Worm (Caenorhabditis elegans) whole organism, late embryonic: ENCODE measurements around the gene C05A9.2.
A peak's percentile ranks its signal among the peaks of the same experiment; 100 is the strongest.

ENCODE experiments used
- F13H6.1 ChIP-seq: sonication (generic microtip); optimal IDR thresholded peaks from 2 replicates; lab custom pipeline; 2016; ENCODE audit warnings: missing genetic modification characterization, missing compliant biosample characterization
- K09A11.1 ChIP-seq: sonication (generic microtip); optimal IDR thresholded peaks from 2 replicates; lab custom pipeline; 2017; ENCODE audit warnings: antibody characterized with exemption, mild to moderate bottlenecking, missing genetic modification characterization, missing compliant biosample characterization; ENCODE audit not compliant: insufficient read depth
- Y22D7AL.16 ChIP-seq: sonication (generic microtip); optimal IDR thresholded peaks from 2 replicates; lab custom pipeline; 2016; ENCODE audit warnings: missing genetic modification characterization, missing compliant biosample characterization
- ama-1 ChIP-seq: fragments of 150-350 bp; optimal IDR thresholded peaks from 2 replicates; lab custom pipeline; 2014
- ceh-14 ChIP-seq: sonication (generic microtip); optimal IDR thresholded peaks from 2 replicates; lab custom pipeline; 2016; ENCODE audit warnings: missing genotype, missing genetic modification characterization, missing compliant biosample characterization
- ceh-18 ChIP-seq: sonication (generic microtip); optimal IDR thresholded peaks from 2 replicates; lab custom pipeline; 2016; ENCODE audit warnings: missing genetic modification characterization, missing compliant biosample characterization
- ceh-19 ChIP-seq: fragments of 200-800 bp; sonication (Bioruptor generic); optimal IDR thresholded peaks from 2 replicates; lab custom pipeline; 2018; ENCODE audit warnings: mild to moderate bottlenecking, missing genetic modification characterization, missing compliant biosample characterization
- che-1 ChIP-seq: sonication (generic microtip); optimal IDR thresholded peaks from 2 replicates; lab custom pipeline; 2016; ENCODE audit warnings: mild to moderate bottlenecking, missing genetic modification characterization, missing compliant biosample characterization
- elt-2 ChIP-seq: sonication (generic microtip); optimal IDR thresholded peaks from 2 replicates; lab custom pipeline; 2016; ENCODE audit warnings: missing genetic modification reagents, missing genetic modification characterization, missing compliant biosample characterization
- elt-4 ChIP-seq: sonication (generic microtip); optimal IDR thresholded peaks from 2 replicates; lab custom pipeline; 2016; ENCODE audit warnings: missing genetic modification characterization, missing compliant biosample characterization
- ets-4 ChIP-seq: sonication (generic microtip); optimal IDR thresholded peaks from 2 replicates; lab custom pipeline; 2016; ENCODE audit warnings: missing genetic modification characterization, missing compliant biosample characterization
- eyg-1 ChIP-seq: sonication (generic microtip); optimal IDR thresholded peaks from 2 replicates; lab custom pipeline; 2016; ENCODE audit warnings: missing genotype, missing genetic modification characterization, missing compliant biosample characterization
- fax-1 ChIP-seq: sonication (generic microtip); optimal IDR thresholded peaks from 2 replicates; lab custom pipeline; 2016; ENCODE audit warnings: missing genotype, missing genetic modification characterization, missing compliant biosample characterization
- gmeb-2 ChIP-seq: sonication (generic microtip); optimal IDR thresholded peaks from 2 replicates; lab custom pipeline; 2016; ENCODE audit warnings: missing genetic modification characterization, inconsistent platforms, missing compliant biosample characterization
- hlh-13 ChIP-seq: fragments of 200-800 bp; sonication (Bioruptor generic); optimal IDR thresholded peaks from 2 replicates; lab custom pipeline; 2018; ENCODE audit warnings: mild to moderate bottlenecking, missing genetic modification characterization, missing compliant biosample characterization
- hlh-15 ChIP-seq: sonication (generic microtip); optimal IDR thresholded peaks from 2 replicates; lab custom pipeline; 2016; ENCODE audit warnings: missing genetic modification characterization, missing compliant biosample characterization
- hlh-30 ChIP-seq: sonication (generic microtip); optimal IDR thresholded peaks from 2 replicates; lab custom pipeline; 2017; ENCODE audit warnings: antibody characterized with exemption, missing genetic modification characterization, missing compliant biosample characterization; ENCODE audit not compliant: insufficient read depth
- hlh-6 ChIP-seq: sonication (generic microtip); optimal IDR thresholded peaks from 2 replicates; lab custom pipeline; 2016; ENCODE audit warnings: missing genotype, missing genetic modification characterization, missing compliant biosample characterization
- mec-3 ChIP-seq: sonication (generic microtip); optimal IDR thresholded peaks from 2 replicates; lab custom pipeline; 2016; ENCODE audit warnings: borderline replicate concordance, missing genetic modification characterization, missing compliant biosample characterization
- nhr-11 ChIP-seq: fragments of 150-350 bp; optimal IDR thresholded peaks from 2 replicates; lab custom pipeline; 2014; ENCODE audit warnings: missing biosample characterization, missing genetic modification characterization
- odd-2 ChIP-seq: sonication (generic microtip); optimal IDR thresholded peaks from 2 replicates; lab custom pipeline; 2017; ENCODE audit warnings: antibody characterized with exemption, mild to moderate bottlenecking, missing genetic modification characterization, missing compliant biosample characterization
- pag-3 ChIP-seq: sonication (generic microtip); optimal IDR thresholded peaks from 2 replicates; lab custom pipeline; 2016; ENCODE audit warnings: missing compliant biosample characterization, missing genetic modification characterization, borderline replicate concordance
- pat-9 ChIP-seq: fragments of 200-800 bp; sonication (Bioruptor generic); optimal IDR thresholded peaks from 2 replicates; lab custom pipeline; 2018; ENCODE audit warnings: mild to moderate bottlenecking, missing genetic modification characterization, moderate library complexity, missing compliant biosample characterization
- pax-1 ChIP-seq: fragments of 150-350 bp; optimal IDR thresholded peaks from 2 replicates; lab custom pipeline; 2014; ENCODE audit warnings: missing biosample characterization, missing genetic modification characterization
- pha-2 ChIP-seq: sonication (generic microtip); optimal IDR thresholded peaks from 2 replicates; lab custom pipeline; 2017; ENCODE audit warnings: mild to moderate bottlenecking, missing genetic modification characterization, missing compliant biosample characterization
- pha-4 ChIP-seq: fragments of 150-350 bp; optimal IDR thresholded peaks from 2 replicates; lab custom pipeline; 2018; ENCODE audit warnings: missing biosample characterization, missing genetic modification reagents, missing genetic modification characterization
- pros-1 ChIP-seq: fragments of 150-350 bp; optimal IDR thresholded peaks from 2 replicates; lab custom pipeline; 2014; ENCODE audit warnings: missing biosample characterization, missing genetic modification reagents, missing genetic modification characterization
- ref-2 ChIP-seq: sonication (generic microtip); optimal IDR thresholded peaks from 2 replicates; lab custom pipeline; 2016; ENCODE audit warnings: missing genetic modification characterization, missing compliant biosample characterization
- sdc-2 ChIP-seq: sonication (generic microtip); optimal IDR thresholded peaks from 2 replicates; lab custom pipeline; 2016; ENCODE audit warnings: missing genotype, missing genetic modification characterization, missing compliant biosample characterization
- sox-4 ChIP-seq: sonication (generic microtip); optimal IDR thresholded peaks from 2 replicates; lab custom pipeline; 2017; ENCODE audit warnings: mild to moderate bottlenecking, missing genetic modification characterization, inconsistent platforms, missing compliant biosample characterization
- ttx-3 ChIP-seq: sonication (generic microtip); optimal IDR thresholded peaks from 2 replicates; lab custom pipeline; 2016; ENCODE audit warnings: missing genetic modification reagents, missing genetic modification characterization, missing compliant biosample characterization
- unc-42 ChIP-seq: sonication (generic microtip); optimal IDR thresholded peaks from 2 replicates; lab custom pipeline; 2016; ENCODE audit warnings: missing genotype, missing genetic modification characterization, missing compliant biosample characterization
- zip-5 ChIP-seq: sonication (generic microtip); optimal IDR thresholded peaks from 2 replicates; lab custom pipeline; 2016; ENCODE audit warnings: missing genetic modification characterization, missing compliant biosample characterization

C05A9.2 gene

DNA sequence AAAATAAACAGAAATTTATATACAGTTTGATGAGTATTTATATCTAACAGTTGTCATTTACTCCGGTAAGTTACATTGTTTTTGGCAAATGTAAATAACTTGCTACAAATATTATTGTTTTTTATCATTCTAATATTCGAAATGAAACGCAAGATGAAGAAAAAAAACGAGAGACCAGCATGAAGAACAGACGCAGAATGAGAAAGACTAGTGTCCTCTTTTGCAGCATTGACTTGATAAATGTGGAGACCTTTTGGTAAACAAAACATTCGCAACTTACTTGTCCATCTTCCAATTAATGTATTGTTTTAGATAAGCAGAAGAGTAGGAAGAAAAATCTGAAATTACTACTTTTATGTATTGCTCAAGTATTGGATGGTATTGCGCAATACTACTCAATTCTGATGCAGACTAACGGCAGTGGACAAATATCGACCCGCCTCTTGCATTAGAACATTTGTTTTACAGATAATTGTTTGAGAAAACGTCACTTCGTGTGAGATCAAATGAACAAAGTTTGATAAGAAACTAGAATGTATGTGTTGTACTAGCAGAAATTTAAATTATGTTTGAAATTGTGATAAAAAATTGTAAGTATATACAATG, 32.8 kb upstream of the C05A9.2 start, which contains the start of gene pgp-6:
TSS of gene pgp-6 (minus strand) at position 288 of the 606 bp plus-strand sequence.
- peak; percentile 70 for TF ChIP-seq elt-2
- TF ChIP-seq odd-2 (tag; lab: Kevin White, UChicago), result no peak

ce11 chrX:10870137-10870536, 25.7 kb upstream of the C05A9.2 start, which contains the start of gene pgp-7:
TSS of gene pgp-7 (minus strand) at chrX:10870237.
- TF ChIP-seq hlh-15 (tag; lab: Kevin White, UChicago) (no peak), elt-2 (no peak), ceh-14 (tag; lab: Kevin White, UChicago) (no peak), hlh-13 (GFP tag; lab: Kevin White, UChicago) (no peak), nhr-11 (tag; lab: Kevin White, UChicago) (no peak), ets-4 (tag; lab: Kevin White, UChicago) (no peak), pha-2 (tag; lab: Kevin White, UChicago) (no peak), ref-2 (tag; lab: Kevin White, UChicago) (no peak), fax-1 (tag; lab: Kevin White, UChicago) (no peak), hlh-6 (tag; lab: Kevin White, UChicago) (no peak), pag-3 (tag; lab: Kevin White, UChicago) (no peak)

ce11 chrX:10864322-10864721, 19.8 kb upstream of the C05A9.2 start, which contains the start of gene pgp-8:
TSS of gene pgp-8 (minus strand) at chrX:10864422.
- no peak for TF ChIP-seq sdc-2
- no peak for TF ChIP-seq elt-4 (tag; lab: Kevin White, UChicago)
- TF ChIP-seq che-1, result no peak
- no peak for TF ChIP-seq K09A11.1 (tag; lab: Kevin White, UChicago)
- no peak for TF ChIP-seq ets-4 (tag; lab: Kevin White, UChicago)
- no peak for TF ChIP-seq pax-1 (tag; lab: Kevin White, UChicago)
- no peak for TF ChIP-seq Y22D7AL.16
- TF ChIP-seq pros-1 (tag; lab: Kevin White, UChicago), result no peak
- TF ChIP-seq hlh-15 (tag; lab: Kevin White, UChicago), result no peak
- no peak for TF ChIP-seq zip-5 (tag; lab: Kevin White, UChicago)
- TF ChIP-seq gmeb-2, result no peak
- no peak for TF ChIP-seq sox-4 (tag; lab: Kevin White, UChicago)
- TF ChIP-seq eyg-1, result no peak
- no peak for TF ChIP-seq pha-4 (tag; lab: Kevin White, UChicago)
- no peak for TF ChIP-seq mec-3 (tag; lab: Kevin White, UChicago)
- TF ChIP-seq ttx-3 (tag; lab: Kevin White, UChicago), result no peak
- no peak for TF ChIP-seq elt-2
- TF ChIP-seq unc-42 (tag; lab: Kevin White, UChicago), result no peak
- TF ChIP-seq ceh-18 (tag; lab: Kevin White, UChicago), result no peak
- no peak for TF ChIP-seq ama-1 (lab: Kevin White, UChicago)
- TF ChIP-seq, all 69 proteins: peak for 0

- no peak for TF ChIP-seq Y22D7AL.16
- no peak for TF ChIP-seq pat-9 (tag; lab: Kevin White, UChicago)
- TF ChIP-seq elt-4 (tag; lab: Kevin White, UChicago), result no peak
Measured at ce11 chrX:10862582-10862981, 18.1 kb upstream of the C05A9.2 start.

DNA sequence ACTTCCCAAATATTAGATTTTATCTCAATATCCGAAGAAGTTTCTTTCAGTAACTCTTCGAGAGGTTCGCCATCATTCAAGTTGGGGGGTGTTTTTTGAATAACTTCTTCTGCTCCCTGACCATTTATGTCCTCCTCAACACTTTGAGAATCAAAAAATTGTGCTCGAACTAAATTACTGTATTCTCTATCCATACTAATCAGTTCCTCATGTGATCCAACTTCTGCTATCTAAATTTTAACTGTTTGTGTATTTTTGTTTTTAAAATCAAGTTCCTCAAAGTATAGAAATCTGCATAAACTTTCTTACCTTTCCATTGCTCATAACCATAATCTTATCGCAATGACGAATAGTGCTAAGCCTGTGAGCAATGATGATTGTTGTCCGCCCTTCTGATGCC, 17.2 kb upstream of the C05A9.2 start:
- no peak for TF ChIP-seq ceh-19
- no peak for TF ChIP-seq eyg-1
- TF ChIP-seq F13H6.1 (tag; lab: Kevin White, UChicago), result no peak
- no peak for TF ChIP-seq elt-2
- no peak for TF ChIP-seq hlh-30
- TF ChIP-seq, all 69 proteins: peak for 0
